Fruit fly (Drosophila melanogaster): ENCODE results near the gene CG33777.

CG33777 gene

DNA sequence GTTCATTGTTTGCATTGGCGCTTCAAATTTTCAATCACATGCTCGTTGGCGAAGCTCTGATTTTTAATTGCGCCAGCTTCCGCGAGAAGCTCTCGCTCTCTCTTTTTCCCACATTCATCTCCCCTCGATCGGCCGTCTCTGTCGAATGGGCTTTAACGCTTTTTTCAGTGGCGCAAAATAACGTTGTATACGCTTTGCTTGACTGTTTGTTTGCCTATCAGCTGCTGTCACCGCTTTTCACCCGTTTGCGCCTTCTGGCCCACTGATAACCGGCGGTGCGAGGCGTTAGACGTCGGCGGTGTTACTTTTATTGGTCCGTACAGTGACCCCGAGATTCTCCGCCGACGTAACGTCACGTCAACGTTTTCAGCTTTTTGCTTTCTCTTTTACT is 11.2 kb downstream of the CG33777 start (continued):
- peak; percentile 13 for TF ChIP-seq oc (tag; optimal IDR thresholded peaks at IDR 0.05)
- no peak for TF ChIP-seq kay (GFP tag; optimal IDR thresholded peaks at IDR 0.05)
- TF ChIP-seq CG2202 (tag; optimal IDR thresholded peaks at IDR 0.05) = no peak
- peak; percentile 64; the same call in 1 of the 2 replicates for TF ChIP-seq Adf1 (GFP tag; IDR thresholded peaks at IDR 0.05)
- no peak for TF ChIP-seq ttk (GFP tag; IDR thresholded peaks at IDR 0.05)
- TF ChIP-seq schlank (tag; optimal IDR thresholded peaks at IDR 0.05) = no peak
- TF ChIP-seq CG3281 (GFP tag; optimal IDR thresholded peaks at IDR 0.05) = no peak
- no peak for TF ChIP-seq gce (GFP tag; IDR thresholded peaks at IDR 0.05)
- TF ChIP-seq peb (GFP tag; IDR thresholded peaks at IDR 0.05) = no peak
- peak; percentile 34 for TF ChIP-seq HmgZ (tag; optimal IDR thresholded peaks at IDR 0.05)
- TF ChIP-seq Fer3 (tag; optimal IDR thresholded peaks at IDR 0.05) = no peak
- no peak for TF ChIP-seq Abd-B (GFP tag; optimal IDR thresholded peaks at IDR 0.05)
- TF ChIP-seq CG3726 (GFP tag; IDR thresholded peaks at IDR 0.05) = no peak
- no peak for TF ChIP-seq CG18262 (tag; optimal IDR thresholded peaks at IDR 0.05)
- no peak for TF ChIP-seq dm (GFP tag; optimal IDR thresholded peaks at IDR 0.05)
- TF ChIP-seq CG32532 (GFP tag; IDR thresholded peaks at IDR 0.05) = 0 out of 2 replicates have a peak, but pooled peaks have one; percentile 13
- TF ChIP-seq cato (GFP tag; optimal IDR thresholded peaks at IDR 0.05; ENCODE audit: borderline replicate concordance) = no peak
- no peak for TF ChIP-seq CG30403 (GFP tag; optimal IDR thresholded peaks at IDR 0.05)
- TF ChIP-seq Dbx (GFP tag; IDR thresholded peaks at IDR 0.05) = 0 out of 3 replicates have a peak, but pooled peaks have one; percentile 10
- TF ChIP-seq CG15269 (tag; optimal IDR thresholded peaks at IDR 0.05) = peak; percentile 1
- no peak for TF ChIP-seq CG10321 (GFP tag; IDR thresholded peaks at IDR 0.05)
- TF ChIP-seq hb (GFP tag; IDR thresholded peaks at IDR 0.05; ENCODE audit: partially characterized antibody) = no peak
- no peak for TF ChIP-seq CG16813 (GFP tag; IDR thresholded peaks at IDR 0.05; ENCODE audit: partially characterized antibody)
- TF ChIP-seq ken (GFP tag; IDR thresholded peaks at IDR 0.05) = 0 out of 3 replicates have a peak, but pooled peaks have one; percentile 33
- no peak for TF ChIP-seq p53 (GFP tag; optimal IDR thresholded peaks at IDR 0.05)
- peak; percentile 6 for TF ChIP-seq CG15479 (GFP tag; optimal IDR thresholded peaks at IDR 0.05)
- peak; percentile 29; the same call in 1 of the 2 replicates for TF ChIP-seq vvl (GFP tag; IDR thresholded peaks at IDR 0.05)
- TF ChIP-seq CrebB (tag; optimal IDR thresholded peaks at IDR 0.05) = no peak
- TF ChIP-seq NFAT (GFP tag; IDR thresholded peaks at IDR 0.05) = no peak
- TF ChIP-seq croc (GFP tag; conservative IDR thresholded peaks at IDR 0.05) = no peak
- TF ChIP-seq CG4617 (GFP tag; optimal IDR thresholded peaks at IDR 0.05; ENCODE audit: borderline replicate concordance) = no peak
- TF ChIP-seq salm (tag; optimal IDR thresholded peaks at IDR 0.05) = no peak
- 0 out of 3 replicates have a peak, but pooled peaks have one; percentile 32 for TF ChIP-seq CG11456 (GFP tag; IDR thresholded peaks at IDR 0.05)
- TF ChIP-seq sug (tag; optimal IDR thresholded peaks at IDR 0.05) = peak; percentile 72
- no peak for TF ChIP-seq chinmo (GFP tag; IDR thresholded peaks at IDR 0.05; ENCODE audit: partially characterized antibody)
- TF ChIP-seq HLH4C (GFP tag; IDR thresholded peaks at IDR 0.05; ENCODE audit: partially characterized antibody) = 0 out of 3 replicates have a peak, but pooled peaks have one; percentile 12
- TF ChIP-seq CG11695 (GFP tag; IDR thresholded peaks at IDR 0.05) = no peak
- no peak for TF ChIP-seq onecut (GFP tag; IDR thresholded peaks at IDR 0.05)
- TF ChIP-seq dan (GFP tag; IDR thresholded peaks at IDR 0.05) = no peak
- no peak for TF ChIP-seq Dll (GFP tag; IDR thresholded peaks at IDR 0.05; ENCODE audit: partially characterized antibody)
- TF ChIP-seq CG33213 (GFP tag; optimal IDR thresholded peaks at IDR 0.05) = no peak
- no peak for TF ChIP-seq lola (GFP tag; optimal IDR thresholded peaks at IDR 0.05)
- TF ChIP-seq CG10543 (GFP tag; optimal IDR thresholded peaks at IDR 0.05) = peak; percentile 15
- TF ChIP-seq ase (GFP tag; IDR thresholded peaks at IDR 0.05) = no peak
- no peak for TF ChIP-seq CG4282 (GFP tag; optimal IDR thresholded peaks at IDR 0.05)
- no peak for TF ChIP-seq C15 (GFP tag; IDR thresholded peaks at IDR 0.05)
- TF ChIP-seq CG15601 (tag; optimal IDR thresholded peaks at IDR 0.05) = no peak
- TF ChIP-seq Drgx (GFP tag; IDR thresholded peaks at IDR 0.05) = no peak
- no peak for TF ChIP-seq CG31365 (tag; optimal IDR thresholded peaks at IDR 0.05)
- TF ChIP-seq CG2120 (GFP tag; optimal IDR thresholded peaks at IDR 0.05) = no peak
- no peak for TF ChIP-seq CG7963 (GFP tag; IDR thresholded peaks at IDR 0.05; ENCODE audit: partially characterized antibody)

Data from whole organism, embryonic.